Worm (Caenorhabditis elegans) whole organism, L4/young adult: ENCODE data around the gene T28A11.16.

Experiments
- W03F9.2 ChIP-seq: fragments of 150-350 bp; optimal IDR thresholded peaks from 2 replicates; lab custom pipeline; 2014; ENCODE audit warnings: missing biosample characterization, missing genetic modification characterization
- dao-5 ChIP-seq: sonication (generic microtip); optimal IDR thresholded peaks from 2 replicates; lab custom pipeline; 2016; ENCODE audit warnings: missing genotype, missing genetic modification characterization, moderate library complexity, missing compliant biosample characterization
- him-1 ChIP-seq: sonication (generic microtip); optimal IDR thresholded peaks from 2 replicates; lab custom pipeline; 2016; ENCODE audit warnings: missing genotype, missing genetic modification reagents, missing genetic modification characterization, missing compliant biosample characterization

Gene T28A11.16

ce11 chrV:3247515-3247914, 11.5 kb downstream of the T28A11.16 start, which contains the start of gene srj-8:
TSS of gene srj-8 (plus strand) at chrV:3247815.
- TF ChIP-seq dao-5 (tag; lab: Kevin White, UChicago) (no peak), W03F9.2 (tag; lab: Kevin White, UChicago) (no peak), him-1 (tag; lab: Kevin White, UChicago) (no peak)

- TF ChIP-seq dao-5 (tag; lab: Kevin White, UChicago) (no peak), him-1 (tag; lab: Kevin White, UChicago) (no peak), W03F9.2 (tag; lab: Kevin White, UChicago) (no peak)
These were observed 14.3 kb downstream of the T28A11.16 start, which contains the start of gene srj-7 for ce11 chrV:3244703-3245102. TSS of gene srj-7 (plus strand) at chrV:3245003.

ce11 chrV:3242984-3243383, 16.0 kb downstream of the T28A11.16 start, which contains the start of gene gst-23:
TSS of gene gst-23 (plus strand) at chrV:3243284.
- TF ChIP-seq W03F9.2 (tag; lab: Kevin White, UChicago) = no peak
- no peak for TF ChIP-seq him-1 (tag; lab: Kevin White, UChicago)
- TF ChIP-seq dao-5 (tag; lab: Kevin White, UChicago) = no peak

ce11 chrV:3241175-3241574, 17.8 kb downstream of the T28A11.16 start, which contains the start of gene srj-11:
TSS of gene srj-11 (plus strand) at chrV:3241424.
- TF ChIP-seq W03F9.2 (tag; lab: Kevin White, UChicago) (no peak), dao-5 (tag; lab: Kevin White, UChicago) (no peak), him-1 (tag; lab: Kevin White, UChicago) (no peak)

- TF ChIP-seq W03F9.2 (tag; lab: Kevin White, UChicago) (no peak), him-1 (tag; lab: Kevin White, UChicago) (no peak), dao-5 (tag; lab: Kevin White, UChicago) (no peak)
These were observed 22.4 kb downstream of the T28A11.16 start, which contains the start of the genes K08D9.9 and str-16 for ce11 chrV:3236610-3237009. TSS of gene K08D9.9 (minus strand) at chrV:3236710. TSS of gene str-16 (plus strand) at chrV:3236875.

- TF ChIP-seq W03F9.2 (tag; lab: Kevin White, UChicago) (no peak), him-1 (tag; lab: Kevin White, UChicago) (no peak), dao-5 (tag; lab: Kevin White, UChicago) (no peak)
These were observed 24.1 kb downstream of the T28A11.16 start, which contains the start of gene K08D9.6 for ce11 chrV:3234887-3235286. TSS of gene K08D9.6 (minus strand) at chrV:3234987.

- TF ChIP-seq him-1 (tag; lab: Kevin White, UChicago) = no peak
- no peak for TF ChIP-seq dao-5 (tag; lab: Kevin White, UChicago)
- no peak for TF ChIP-seq W03F9.2 (tag; lab: Kevin White, UChicago)
These were observed 28.4 kb downstream of the T28A11.16 start, which contains the start of gene K08D9.10 for ce11 chrV:3230597-3230996. TSS of gene K08D9.10 (plus strand) at chrV:3230897.

- TF ChIP-seq dao-5 (tag; lab: Kevin White, UChicago) = no peak
- no peak for TF ChIP-seq him-1 (tag; lab: Kevin White, UChicago)
- TF ChIP-seq W03F9.2 (tag; lab: Kevin White, UChicago) = no peak
These were observed 28.9 kb downstream of the T28A11.16 start for ce11 chrV:3230150-3230549.

ce11 chrV:3227373-3227772, 31.6 kb downstream of the T28A11.16 start, which contains the start of gene K08D9.2:
TSS of gene K08D9.2 (plus strand) at chrV:3227673.
- TF ChIP-seq W03F9.2 (tag; lab: Kevin White, UChicago) = no peak
- TF ChIP-seq dao-5 (tag; lab: Kevin White, UChicago) = no peak
- TF ChIP-seq him-1 (tag; lab: Kevin White, UChicago) = no peak

ce11 chrV:3218604-3219003, 40.4 kb downstream of the T28A11.16 start:
- no peak for TF ChIP-seq him-1 (tag; lab: Kevin White, UChicago)
- TF ChIP-seq dao-5 (tag; lab: Kevin White, UChicago) = no peak
- no peak for TF ChIP-seq W03F9.2 (tag; lab: Kevin White, UChicago)

- TF ChIP-seq W03F9.2 (tag; lab: Kevin White, UChicago) (no peak), him-1 (tag; lab: Kevin White, UChicago) (no peak), dao-5 (tag; lab: Kevin White, UChicago) (no peak)
These were observed 48.9 kb downstream of the T28A11.16 start, which contains the start of gene apx-1 for ce11 chrV:3210147-3210546. TSS of gene apx-1 (plus strand) at chrV:3210196.

ce11 chrV:3208940-3209339, 50.1 kb downstream of the T28A11.16 start:
- TF ChIP-seq W03F9.2 (tag; lab: Kevin White, UChicago) (no peak), dao-5 (tag; lab: Kevin White, UChicago) (no peak), him-1 (tag; lab: Kevin White, UChicago) (no peak)
